Worm (Caenorhabditis elegans) whole organism, L2 larva: ENCODE measurements around the gene Y6D1A.2.

Source experiments
- C34F6.9 ChIP-seq: fragments of 150-350 bp; optimal IDR thresholded peaks from 2 replicates; lab custom pipeline; 2014; ENCODE audit warnings: missing biosample characterization, missing genetic modification characterization
- alr-1 ChIP-seq: fragments of 150-350 bp; optimal IDR thresholded peaks from 2 replicates; lab custom pipeline; 2014; ENCODE audit warnings: missing biosample characterization, missing genetic modification characterization
- aly-2 ChIP-seq: fragments of 150-350 bp; optimal IDR thresholded peaks from 2 replicates; lab custom pipeline; 2014; ENCODE audit warnings: missing biosample characterization, missing genetic modification characterization
- ama-1 ChIP-seq: fragments of 150-350 bp; optimal IDR thresholded peaks from 2 replicates; lab custom pipeline; 2018; ENCODE audit warnings: inconsistent platforms
- blmp-1 ChIP-seq: sonication (generic microtip); optimal IDR thresholded peaks from 2 replicates; lab custom pipeline; 2017; ENCODE audit warnings: missing genetic modification characterization, mild to moderate bottlenecking, missing compliant biosample characterization, antibody characterized with exemption, moderate library complexity; ENCODE audit not compliant: insufficient read depth
- crh-2 ChIP-seq: sonication (generic microtip); optimal IDR thresholded peaks from 2 replicates; lab custom pipeline; 2017; ENCODE audit warnings: missing biosample characterization, missing genetic modification characterization
- elt-1 ChIP-seq: fragments of 150-350 bp; optimal IDR thresholded peaks from 2 replicates; lab custom pipeline; 2014; ENCODE audit warnings: missing biosample characterization, missing genetic modification characterization
- fos-1 ChIP-seq: fragments of 150-350 bp; optimal IDR thresholded peaks from 2 replicates; lab custom pipeline; 2014; ENCODE audit warnings: missing biosample characterization, missing genetic modification characterization
- gmeb-1 ChIP-seq: fragments of 150-350 bp; optimal IDR thresholded peaks from 2 replicates; lab custom pipeline; 2014; ENCODE audit warnings: missing biosample characterization, missing genetic modification characterization
- lin-11 ChIP-seq: fragments of 150-350 bp; sonication (generic microtip); optimal IDR thresholded peaks from 2 replicates; lab custom pipeline; 2014; ENCODE audit warnings: missing biosample characterization, missing genetic modification characterization, inconsistent platforms, mixed read lengths
- lin-13 ChIP-seq: fragments of 150-350 bp; optimal IDR thresholded peaks from 2 replicates; lab custom pipeline; 2014; ENCODE audit warnings: missing biosample characterization, missing genetic modification reagents, missing genetic modification characterization
- lin-39 ChIP-seq: fragments of 150-350 bp; optimal IDR thresholded peaks from 2 replicates; lab custom pipeline; 2014; ENCODE audit warnings: missing biosample characterization, missing genetic modification reagents, missing genetic modification characterization
- lsy-2 ChIP-seq, 2 experiments: fragments of 150-350 bp in 1 of 2; sonication (generic microtip) in 1 of 2; optimal IDR thresholded peaks; 2 replicates each; lab custom pipeline; 2014 to 2017; ENCODE audit warnings: missing biosample characterization in 2 of 2, missing genetic modification characterization in 2 of 2
- mdl-1 ChIP-seq, 2 experiments: fragments of 150-350 bp in 1 of 2; sonication (generic microtip) in 1 of 2; optimal IDR thresholded peaks; 2 replicates each; lab custom pipeline; 2017; ENCODE audit warnings: missing biosample characterization in 2 of 2, missing genetic modification characterization in 2 of 2
- nhr-129 ChIP-seq: fragments of 150-350 bp; optimal IDR thresholded peaks from 2 replicates; lab custom pipeline; 2014; ENCODE audit warnings: missing biosample characterization, missing genetic modification characterization
- nhr-21 ChIP-seq: fragments of 150-350 bp; optimal IDR thresholded peaks from 2 replicates; lab custom pipeline; 2014; ENCODE audit warnings: missing biosample characterization, missing genetic modification characterization
- nhr-25 ChIP-seq: fragments of 150-350 bp; sonication (generic microtip); optimal IDR thresholded peaks from 3 replicates; lab custom pipeline; 2014; ENCODE audit warnings: missing biosample characterization, missing genetic modification characterization
- sem-4 ChIP-seq: fragments of 150-350 bp; optimal IDR thresholded peaks from 2 replicates; lab custom pipeline; 2014; ENCODE audit warnings: missing biosample characterization, missing genetic modification reagents, missing genetic modification characterization
- sma-3 ChIP-seq: sonication (generic microtip); optimal IDR thresholded peaks from 2 replicates; lab custom pipeline; 2016; ENCODE audit warnings: missing genetic modification reagents, missing genetic modification characterization, missing compliant biosample characterization
- sma-9 ChIP-seq, 2 experiments: fragments of 150-350 bp in 1 of 2; sonication (generic microtip) in 1 of 2; optimal IDR thresholded peaks; 2 replicates each; lab custom pipeline; 2014 to 2016; ENCODE audit warnings: missing genetic modification characterization in 2 of 2, mild to moderate bottlenecking in 1 of 2, missing biosample characterization in 1 of 2, missing compliant biosample characterization in 1 of 2, missing genetic modification reagents in 1 of 2, moderate library complexity in 1 of 2
- unc-55 ChIP-seq: fragments of 150-350 bp; sonication (generic microtip); optimal IDR thresholded peaks from 3 replicates; lab custom pipeline; 2014; ENCODE audit warnings: missing biosample characterization, missing genetic modification reagents, missing genetic modification characterization
- zag-1 ChIP-seq: fragments of 150-350 bp; optimal IDR thresholded peaks from 2 replicates; lab custom pipeline; 2014; ENCODE audit warnings: missing biosample characterization, missing genetic modification characterization
- ztf-11 ChIP-seq: sonication (generic microtip); optimal IDR thresholded peaks from 2 replicates; lab custom pipeline; 2017; ENCODE audit warnings: missing biosample characterization, missing genetic modification characterization

Gene Y6D1A.2

ce11 chrII:11782493-11782892, 37.2 kb downstream of the Y6D1A.2 start, which contains the start of gene F43G6.16:
Gene F43G6.16 (minus strand): TSS chrII:11782633.
- TF ChIP-seq blmp-1, result no peak
- no peak for TF ChIP-seq lin-11 (tag; lab: Kevin White, UChicago)
- TF ChIP-seq lsy-2 (tag; optimal IDR thresholded peaks at IDR 0.05; lab: Kevin White, UChicago), result peak in 1 of 2 experiments; percentile 91

- no peak for TF ChIP-seq sem-4 (tag; lab: Kevin White, UChicago)
- TF ChIP-seq lin-39 (tag; lab: Kevin White, UChicago), result no peak
- TF ChIP-seq blmp-1, result no peak
- TF ChIP-seq aly-2 (tag; lab: Kevin White, UChicago), result no peak
- TF ChIP-seq sma-9 (GFP tag; optimal IDR thresholded peaks at IDR 0.05; lab: Kevin White, UChicago), result peak; percentile 22
- no peak for TF ChIP-seq sma-9 (tag; optimal IDR thresholded peaks at IDR 0.05; lab: Kevin White, UChicago)
- peak; percentile 30 for TF ChIP-seq sma-3 (GFP tag; lab: Kevin White, UChicago)
- peak; percentile 57 for TF ChIP-seq lin-13
- TF ChIP-seq C34F6.9 (tag; lab: Kevin White, UChicago), result peak; percentile 57
- TF ChIP-seq elt-1 (tag; lab: Kevin White, UChicago), result no peak
- peak; percentile 44 for TF ChIP-seq nhr-25 (tag; lab: Kevin White, UChicago)
- peak; percentile 89 for TF ChIP-seq gmeb-1 (tag; lab: Kevin White, UChicago)
- TF ChIP-seq fos-1 (tag; lab: Kevin White, UChicago), result peak; percentile 25
- peak; percentile 69 for TF ChIP-seq nhr-129
- TF ChIP-seq lsy-2 (tag; optimal IDR thresholded peaks at IDR 0.05; lab: Kevin White, UChicago), result peak; percentile 42 to 86
- TF ChIP-seq crh-2, result peak; percentile 60
- TF ChIP-seq unc-55, result peak; percentile 83
- no peak for TF ChIP-seq mdl-1 (tag; optimal IDR thresholded peaks at IDR 0.05; lab: Kevin White, UChicago)
- TF ChIP-seq lin-11 (tag; lab: Kevin White, UChicago), result peak; percentile 62
- no peak for TF ChIP-seq ztf-11 (tag; lab: Kevin White, UChicago)
- no peak for TF ChIP-seq alr-1 (tag; lab: Kevin White, UChicago)
- peak; percentile 5 for TF ChIP-seq ama-1
- no peak for TF ChIP-seq zag-1 (tag; lab: Kevin White, UChicago)
These were observed 41.7 kb downstream of the Y6D1A.2 start, which contains the start of the genes patr-1 and dna-2 for ce11 chrII:11777893-11778480. Gene patr-1 (minus strand): TSS chrII:11777943. Gene dna-2 (plus strand): TSS chrII:11778430.

- TF ChIP-seq nhr-21 (tag; lab: Kevin White, UChicago), result no peak
These were observed 45.5 kb downstream of the Y6D1A.2 start, which contains the start of gene F44E5.1 for ce11 chrII:11774218-11774617. Gene F44E5.1 (minus strand): TSS chrII:11774559.

- no peak for TF ChIP-seq blmp-1
These were observed 47.4 kb downstream of the Y6D1A.2 start, which contains the start of gene F44E5.15 for ce11 chrII:11772364-11772763. Gene F44E5.15 (plus strand): TSS chrII:11772664.
